Fruit fly (Drosophila melanogaster) whole organism, wandering third instar larva: ENCODE results near the gene Peritrophin-15b.

ENCODE experiments used
- Abd-B ChIP-seq: fragments of >200 bp; optimal IDR thresholded peaks from 2 replicates; lab custom pipeline; 2017; ENCODE audit warnings: missing biosample characterization, missing genetic modification characterization
- CG9705 ChIP-seq: fragments of 200-800 bp; sonication (Bioruptor generic); optimal IDR thresholded peaks from 2 replicates; lab custom pipeline; 2018; ENCODE audit warnings: missing biosample characterization, mild to moderate bottlenecking, missing genetic modification characterization
- Hnf4 ChIP-seq: fragments of 200-800 bp; sonication (Bioruptor generic); optimal IDR thresholded peaks from 2 replicates; lab custom pipeline; 2016; ENCODE audit warnings: missing biosample characterization, mild to moderate bottlenecking, missing genetic modification characterization
- Mio ChIP-seq: sonication (Bioruptor generic); optimal IDR thresholded peaks from 2 replicates; lab custom pipeline; 2016; ENCODE audit warnings: missing biosample characterization, missing genetic modification characterization
- br ChIP-seq: fragments of 200-800 bp; sonication (Bioruptor generic); optimal IDR thresholded peaks from 2 replicates; lab custom pipeline; 2016; ENCODE audit warnings: missing biosample characterization, missing genetic modification characterization
- brk ChIP-seq: fragments of 200-800 bp; sonication (Bioruptor generic); optimal IDR thresholded peaks from 2 replicates; lab custom pipeline; 2016; ENCODE audit warnings: missing biosample characterization, mild to moderate bottlenecking, missing genetic modification characterization
- dl ChIP-seq, 2 experiments: fragments of 175-275, 200-275 bp in 1 of 2; fragments of 200-275 bp in 1 of 2; sonication (Bioruptor generic); optimal IDR thresholded peaks; lab custom pipeline; 2018; ENCODE audit warnings: mild to moderate bottlenecking in 2 of 2, missing biosample characterization in 2 of 2, missing genetic modification characterization in 2 of 2, moderate library complexity in 2 of 2; ENCODE audit not compliant: partially characterized antibody in 2 of 2, insufficient read depth in 1 of 2
- ey ChIP-seq: fragments of 200-800 bp; sonication (Bioruptor generic); optimal IDR thresholded peaks from 2 replicates; lab custom pipeline; 2016; ENCODE audit warnings: missing biosample characterization, missing genetic modification characterization
- h ChIP-seq: fragments of 200-800 bp; sonication (Bioruptor generic); optimal IDR thresholded peaks from 3 replicates; lab custom pipeline; 2016; ENCODE audit warnings: missing biosample characterization, mild to moderate bottlenecking, missing genetic modification characterization
- lola ChIP-seq: fragments of >200 bp; optimal IDR thresholded peaks from 2 replicates; lab custom pipeline; 2017; ENCODE audit warnings: missing biosample characterization, missing genetic modification characterization
- psq ChIP-seq: fragments of 200-800 bp; sonication (Bioruptor generic); optimal IDR thresholded peaks from 3 replicates; lab custom pipeline; 2017; ENCODE audit warnings: missing biosample characterization, mild to moderate bottlenecking, missing genetic modification characterization, moderate library complexity
- rgr ChIP-seq: fragments of 200-800 bp; sonication (Bioruptor generic); optimal IDR thresholded peaks from 3 replicates; lab custom pipeline; 2016; ENCODE audit warnings: missing biosample characterization, mild to moderate bottlenecking, missing genetic modification characterization

dm6 chr2L:8395996-8396699 lies 1.4 kb upstream of the Peritrophin-15b start, which contains the start of the genes Peritrophin-15a and CG13385:
- TF ChIP-seq Abd-B (GFP tag; lab: Kevin White, UChicago) (no peak), br (GFP tag; lab: Kevin White, UChicago) (no peak), h (GFP tag; lab: Kevin White, UChicago) (no peak), CG9705 (GFP tag; lab: Kevin White, UChicago) (no peak), rgr (GFP tag; lab: Kevin White, UChicago) (no peak), lola (GFP tag; lab: Kevin White, UChicago) (no peak), brk (GFP tag; lab: Kevin White, UChicago) (no peak), psq (GFP tag; lab: Kevin White, UChicago) (no peak), Hnf4 (no peak), ey (no peak), dl (GFP tag; optimal IDR thresholded peaks at IDR 0.05; lab: Kevin White, UChicago; ENCODE audit: insufficient read depth in 1 of 2, partially characterized antibody in 2 of 2) (no peak), Mio (no peak)
